Worm (Caenorhabditis elegans) whole organism, L3 larva: Measurements from ENCODE around the gene dsl-5.
A peak's percentile ranks its signal among the peaks of the same experiment; 100 is the strongest.

Experiments used
- R02D3.7 ChIP-seq: fragments of 150-350 bp; optimal IDR thresholded peaks from 2 replicates; lab custom pipeline; 2014; ENCODE audit warnings: missing biosample characterization, missing genetic modification characterization
- ZK546.5 ChIP-seq: sonication (generic microtip); optimal IDR thresholded peaks from 2 replicates; lab custom pipeline; 2017; ENCODE audit warnings: missing biosample characterization, missing genetic modification characterization
- aly-2 ChIP-seq: fragments of 150-350 bp; optimal IDR thresholded peaks from 2 replicates; lab custom pipeline; 2014; ENCODE audit warnings: missing biosample characterization, missing genetic modification characterization
- ama-1 ChIP-seq: fragments of 150-350 bp; optimal IDR thresholded peaks from 2 replicates; lab custom pipeline; 2018
- ceh-16 ChIP-seq: sonication (generic microtip); optimal IDR thresholded peaks from 2 replicates; lab custom pipeline; 2017; ENCODE audit warnings: missing biosample characterization, missing genetic modification characterization
- ceh-82 ChIP-seq: fragments of 150-350 bp; optimal IDR thresholded peaks from 2 replicates; lab custom pipeline; 2014; ENCODE audit warnings: missing biosample characterization, missing genetic modification characterization
- ceh-9 ChIP-seq: sonication (generic microtip); optimal IDR thresholded peaks from 2 replicates; lab custom pipeline; 2018; ENCODE audit warnings: missing biosample characterization, missing genetic modification characterization
- egl-27 ChIP-seq: sonication (generic microtip); optimal IDR thresholded peaks from 4 replicates; lab custom pipeline; 2017; ENCODE audit warnings: missing biosample characterization, missing genetic modification reagents, missing genetic modification characterization
- egl-5 ChIP-seq: fragments of 150-350 bp; optimal IDR thresholded peaks from 2 replicates; lab custom pipeline; 2017; ENCODE audit warnings: missing biosample characterization, missing genetic modification reagents, missing genetic modification characterization, inconsistent platforms
- elt-1 ChIP-seq: fragments of 150-350 bp; optimal IDR thresholded peaks from 2 replicates; lab custom pipeline; 2014; ENCODE audit warnings: missing biosample characterization, missing genetic modification characterization
- elt-3 ChIP-seq, 3 experiments: fragments of 150-350 bp in 1 of 3; sonication (generic microtip) in 2 of 3; optimal IDR thresholded peaks; 2 replicates in 2 of 3; 4 replicates in 1 of 3; lab custom pipeline; 2014 to 2017; ENCODE audit warnings: missing biosample characterization in 3 of 3, missing genetic modification characterization in 3 of 3
- eor-1 ChIP-seq, 2 experiments: fragments of 150-350 bp; optimal IDR thresholded peaks; 2 replicates each; lab custom pipeline; 2014 to 2018; ENCODE audit warnings: missing biosample characterization in 2 of 2, missing genetic modification characterization in 2 of 2
- fkh-2 ChIP-seq: fragments of 150-350 bp; optimal IDR thresholded peaks from 2 replicates; lab custom pipeline; 2014; ENCODE audit warnings: missing biosample characterization, missing genetic modification reagents, missing genetic modification characterization
- fos-1 ChIP-seq: fragments of 150-350 bp; optimal IDR thresholded peaks from 2 replicates; lab custom pipeline; 2014; ENCODE audit warnings: missing biosample characterization, missing genetic modification characterization
- hmg-11 ChIP-seq: sonication (generic microtip); optimal IDR thresholded peaks from 2 replicates; lab custom pipeline; 2016; ENCODE audit warnings: missing genetic modification characterization, missing compliant biosample characterization
- jun-1 ChIP-seq: fragments of 150-350 bp; optimal IDR thresholded peaks from 2 replicates; lab custom pipeline; 2014; ENCODE audit warnings: missing biosample characterization, missing genetic modification reagents, missing genetic modification characterization
- lin-15B ChIP-seq: fragments of 150-350 bp; optimal IDR thresholded peaks from 2 replicates; lab custom pipeline; 2014; ENCODE audit warnings: missing biosample characterization, missing genetic modification characterization
- lin-39 ChIP-seq: fragments of 150-350 bp; optimal IDR thresholded peaks from 2 replicates; lab custom pipeline; 2018; ENCODE audit warnings: missing biosample characterization, missing genetic modification reagents, missing genetic modification characterization
- lsy-12 ChIP-seq: sonication (generic microtip); optimal IDR thresholded peaks from 2 replicates; lab custom pipeline; 2016; ENCODE audit warnings: mild to moderate bottlenecking, missing genetic modification characterization, missing compliant biosample characterization
- mdl-1 ChIP-seq: fragments of 150-350 bp; optimal IDR thresholded peaks from 2 replicates; lab custom pipeline; 2014; ENCODE audit warnings: missing biosample characterization, missing genetic modification characterization
- mml-1 ChIP-seq: fragments of 150-350 bp; sonication (generic microtip); optimal IDR thresholded peaks from 3 replicates; lab custom pipeline; 2014; ENCODE audit warnings: missing biosample characterization, missing genetic modification characterization
- nfya-1 ChIP-seq: sonication (generic microtip); optimal IDR thresholded peaks from 2 replicates; lab custom pipeline; 2017; ENCODE audit warnings: missing genetic modification characterization, mild to moderate bottlenecking, missing compliant biosample characterization, antibody characterized with exemption, moderate library complexity; ENCODE audit not compliant: insufficient read depth
- nhr-11 ChIP-seq: fragments of 150-350 bp; optimal IDR thresholded peaks from 2 replicates; lab custom pipeline; 2014; ENCODE audit warnings: missing biosample characterization, missing genetic modification characterization
- nhr-23 ChIP-seq: fragments of 150-350 bp; optimal IDR thresholded peaks from 2 replicates; lab custom pipeline; 2014; ENCODE audit warnings: missing biosample characterization, missing genetic modification reagents, missing genetic modification characterization
- nhr-237 ChIP-seq: fragments of 150-350 bp; optimal IDR thresholded peaks from 2 replicates; lab custom pipeline; 2014; ENCODE audit warnings: missing biosample characterization, missing genetic modification characterization
- nhr-25 ChIP-seq: sonication (generic microtip); optimal IDR thresholded peaks from 2 replicates; lab custom pipeline; 2017; ENCODE audit warnings: missing biosample characterization, missing genetic modification characterization
- nhr-28 ChIP-seq: fragments of 150-350 bp; optimal IDR thresholded peaks from 2 replicates; lab custom pipeline; 2014; ENCODE audit warnings: missing biosample characterization, missing genetic modification characterization
- nhr-67 ChIP-seq: fragments of 150-350 bp; optimal IDR thresholded peaks from 2 replicates; lab custom pipeline; 2014; ENCODE audit warnings: missing biosample characterization, missing genetic modification characterization
- nhr-76 ChIP-seq: fragments of 150-350 bp; sonication (generic microtip); optimal IDR thresholded peaks from 5 replicates; lab custom pipeline; 2014; ENCODE audit warnings: missing biosample characterization, missing genetic modification characterization
- nhr-77 ChIP-seq: fragments of 150-350 bp; optimal IDR thresholded peaks from 2 replicates; lab custom pipeline; 2014; ENCODE audit warnings: missing biosample characterization, missing genetic modification characterization
- sea-2 ChIP-seq: fragments of 150-350 bp; sonication (generic microtip); optimal IDR thresholded peaks from 4 replicates; lab custom pipeline; 2014; ENCODE audit warnings: missing biosample characterization, missing genetic modification reagents, missing genetic modification characterization
- skn-1 ChIP-seq: fragments of 150-350 bp; optimal IDR thresholded peaks from 2 replicates; lab custom pipeline; 2014; ENCODE audit warnings: missing biosample characterization, missing genetic modification characterization
- snpc-4 ChIP-seq: fragments of 150-350 bp; optimal IDR thresholded peaks from 2 replicates; lab custom pipeline; 2014; ENCODE audit warnings: missing biosample characterization, missing genetic modification characterization
- tbx-2 ChIP-seq: sonication (generic microtip); optimal IDR thresholded peaks from 2 replicates; lab custom pipeline; 2016; ENCODE audit warnings: mild to moderate bottlenecking, missing genetic modification characterization, missing compliant biosample characterization
- unc-39 ChIP-seq: sonication (generic microtip); optimal IDR thresholded peaks from 4 replicates; lab custom pipeline; 2017; ENCODE audit warnings: missing biosample characterization, missing genetic modification characterization
- unc-62 ChIP-seq: fragments of 150-350 bp; sonication (generic microtip); optimal IDR thresholded peaks from 4 replicates; lab custom pipeline; 2014; ENCODE audit warnings: missing biosample characterization, missing genetic modification reagents, missing genetic modification characterization
- zag-1 ChIP-seq: fragments of 150-350 bp; optimal IDR thresholded peaks from 2 replicates; lab custom pipeline; 2014; ENCODE audit warnings: missing biosample characterization, missing genetic modification characterization
- ztf-4 ChIP-seq: fragments of 150-350 bp; optimal IDR thresholded peaks from 2 replicates; lab custom pipeline; 2014; ENCODE audit warnings: missing biosample characterization, missing genetic modification characterization

Gene dsl-5

ce11 chrIV:11644705-11645104, 23.9 kb upstream of the dsl-5 start:
- TF ChIP-seq lsy-12 (tag; lab: Kevin White, UChicago) (no peak), mml-1 (no peak), ceh-9 (tag; lab: Kevin White, UChicago) (no peak), lin-15B (no peak), ama-1 (peak; percentile 14)

ce11 chrIV:11643829-11644228, 23.0 kb upstream of the dsl-5 start, which contains the start of gene prx-2:
Gene prx-2 (plus strand): TSS chrIV:11644129.
- TF ChIP-seq elt-1 = no peak
- no peak for TF ChIP-seq tbx-2
- TF ChIP-seq nhr-237 (tag; lab: Kevin White, UChicago) = no peak
- TF ChIP-seq hmg-11 (tag; lab: Kevin White, UChicago) = no peak
- no peak for TF ChIP-seq mml-1
- TF ChIP-seq nhr-77 (tag; lab: Kevin White, UChicago) = no peak
- no peak for TF ChIP-seq nhr-23 (tag; lab: Kevin White, UChicago)
- TF ChIP-seq skn-1 (tag; lab: Kevin White, UChicago) = no peak
- no peak for TF ChIP-seq snpc-4 (tag; lab: Kevin White, UChicago)
- no peak for TF ChIP-seq nhr-25 (tag; lab: Kevin White, UChicago)
- TF ChIP-seq fkh-2 (tag; lab: Kevin White, UChicago) = no peak
- no peak for TF ChIP-seq zag-1
- TF ChIP-seq unc-62 (GFP tag; lab: Kevin White, UChicago) = no peak
- no peak for TF ChIP-seq ZK546.5 (tag; lab: Kevin White, UChicago)
- no peak for TF ChIP-seq eor-1 (tag; optimal IDR thresholded peaks at IDR 0.05; lab: Kevin White, UChicago)
- TF ChIP-seq, all 47 proteins: peak for 0

- TF ChIP-seq aly-2 = no peak
- TF ChIP-seq R02D3.7 (tag; lab: Kevin White, UChicago) = no peak
- no peak for TF ChIP-seq lin-39 (tag; lab: Kevin White, UChicago)
- TF ChIP-seq jun-1 = no peak
- no peak for TF ChIP-seq ceh-82 (tag; lab: Kevin White, UChicago)
- no peak for TF ChIP-seq mdl-1 (tag; lab: Kevin White, UChicago)
- no peak for TF ChIP-seq nhr-11
- TF ChIP-seq ZK546.5 (tag; lab: Kevin White, UChicago) = no peak
- TF ChIP-seq nfya-1 = no peak
- no peak for TF ChIP-seq fos-1
- TF ChIP-seq tbx-2 = no peak
- no peak for TF ChIP-seq ztf-4
- TF ChIP-seq egl-27 (tag; lab: Kevin White, UChicago) = no peak
- TF ChIP-seq unc-39 (tag; lab: Kevin White, UChicago) = no peak
- no peak for TF ChIP-seq nhr-67 (tag; lab: Kevin White, UChicago)
- no peak for TF ChIP-seq nhr-23 (tag; lab: Kevin White, UChicago)
- TF ChIP-seq nhr-28 (tag; lab: Kevin White, UChicago) = no peak
- TF ChIP-seq nhr-77 (tag; lab: Kevin White, UChicago) = no peak
Measured at ce11 chrIV:11641802-11642201, 21.0 kb upstream of the dsl-5 start, which contains the start of gene ZK809.1. Gene ZK809.1 (plus strand): TSS chrIV:11642102.

ce11 chrIV:11640915-11641314, 20.1 kb upstream of the dsl-5 start, which contains the start of gene ttr-50:
Gene ttr-50 (minus strand): TSS chrIV:11641015.
- TF ChIP-seq elt-3 (tag; optimal IDR thresholded peaks at IDR 0.05; lab: Kevin White, UChicago) = no peak
- TF ChIP-seq egl-27 (tag; lab: Kevin White, UChicago) = no peak
- TF ChIP-seq fkh-2 (tag; lab: Kevin White, UChicago) = no peak
- TF ChIP-seq R02D3.7 (tag; lab: Kevin White, UChicago) = no peak
- no peak for TF ChIP-seq nhr-76 (tag; lab: Kevin White, UChicago)
- TF ChIP-seq ztf-4 = no peak
- TF ChIP-seq ZK546.5 (tag; lab: Kevin White, UChicago) = no peak
- no peak for TF ChIP-seq aly-2
- TF ChIP-seq egl-5 (tag; lab: Kevin White, UChicago) = no peak
- no peak for TF ChIP-seq ama-1
- TF ChIP-seq sea-2 (GFP tag; lab: Kevin White, UChicago) = no peak
- no peak for TF ChIP-seq ceh-16 (tag; lab: Kevin White, UChicago)
- TF ChIP-seq nhr-67 (tag; lab: Kevin White, UChicago) = no peak
